Worm (Caenorhabditis elegans) whole organism, L4/young adult: Measurements from ENCODE around the gene ppat-1.

Experiments used
- W03F9.2 ChIP-seq: fragments of 150-350 bp; optimal IDR thresholded peaks from 2 replicates; lab custom pipeline; 2014; ENCODE audit warnings: missing biosample characterization, missing genetic modification characterization
- him-1 ChIP-seq: sonication (generic microtip); optimal IDR thresholded peaks from 2 replicates; lab custom pipeline; 2016; ENCODE audit warnings: missing genotype, missing genetic modification reagents, missing genetic modification characterization, missing compliant biosample characterization

ce11 chrIII:4715088-4715487 is 26.0 kb downstream of the ppat-1 start, which contains the start of gene him-18:
- TF ChIP-seq him-1 (tag; lab: Kevin White, UChicago), result no peak
- no peak for TF ChIP-seq W03F9.2 (tag; lab: Kevin White, UChicago)
